Fruit fly (Drosophila melanogaster): ENCODE results near the gene GC1.

Gene GC1

dm6 chr3R:11962739-11963214, 4.7 kb upstream of the GC1 start, which contains the start of the genes CG3281 and aurA (continued):
- TF ChIP-seq sens-2 (GFP tag; IDR thresholded peaks at IDR 0.05) (no peak), nmo (GFP tag; optimal IDR thresholded peaks at IDR 0.05) (peak; percentile 88), emc (GFP tag; optimal IDR thresholded peaks at IDR 0.05) (peak; percentile 73), disco-r (GFP tag; optimal IDR thresholded peaks at IDR 0.05) (peak; percentile 42), Ets65A (GFP tag) (peak; percentile 96), CG9932 (GFP tag; IDR thresholded peaks at IDR 0.05) (peak; percentile 87), wdn (GFP tag; IDR thresholded peaks at IDR 0.05) (0 out of 2 replicates have a peak, but pooled peaks have one; percentile 46), CG7357 (GFP tag; IDR thresholded peaks at IDR 0.05) (peak; percentile 59; the same call in 1 of the 3 replicates), CG2678 (tag; optimal IDR thresholded peaks at IDR 0.05) (peak; percentile 76), CG12236 (GFP tag; optimal IDR thresholded peaks at IDR 0.05) (peak; percentile 20), CG8478 (optimal IDR thresholded peaks at IDR 0.05) (no peak), CG7372 (GFP tag; IDR thresholded peaks at IDR 0.05) (peak; percentile 58), gsb (GFP tag; IDR thresholded peaks at IDR 0.05) (no peak), Atf-2 (GFP tag; optimal IDR thresholded peaks at IDR 0.05) (peak; percentile 59), CG2116 (GFP tag; optimal IDR thresholded peaks at IDR 0.05) (peak; percentile 79), Bteb2 (GFP tag; optimal IDR thresholded peaks at IDR 0.05) (peak; percentile 76), Nf-YC (tag; optimal IDR thresholded peaks at IDR 0.05) (peak; percentile 75), CG13775 (GFP tag; optimal IDR thresholded peaks at IDR 0.05) (peak; percentile 77), CG10274 (GFP tag; optimal IDR thresholded peaks at IDR 0.05) (no peak), ara (GFP tag; IDR thresholded peaks at IDR 0.05) (peak; percentile 40; the same call in 1 of the 2 replicates), CG31441 (GFP tag; IDR thresholded peaks at IDR 0.05) (peak; percentile 94), HmgZ (tag; optimal IDR thresholded peaks at IDR 0.05) (peak; percentile 66), cwo (GFP tag; optimal IDR thresholded peaks at IDR 0.05) (no peak), MBD-R2 (GFP tag; IDR thresholded peaks at IDR 0.05) (peak; percentile 71), ATbp (GFP tag; optimal IDR thresholded peaks at IDR 0.05) (no peak), CG7556 (GFP tag; optimal IDR thresholded peaks at IDR 0.05) (peak; percentile 54), sqz (GFP tag; optimal IDR thresholded peaks at IDR 0.05) (peak; percentile 73), CG10654 (GFP tag; optimal IDR thresholded peaks at IDR 0.05) (peak; percentile 61), dmrt11E (tag; optimal IDR thresholded peaks at IDR 0.05) (peak; percentile 66), ato (GFP tag; IDR thresholded peaks at IDR 0.05; ENCODE audit: partially characterized antibody) (peak; percentile 77), CHES-1-like (GFP tag; optimal IDR thresholded peaks at IDR 0.05) (peak; percentile 78), CG3838 (GFP tag; optimal IDR thresholded peaks at IDR 0.05) (peak; percentile 14), chm (GFP tag; IDR thresholded peaks at IDR 0.05) (no peak), CG4730 (GFP tag; IDR thresholded peaks at IDR 0.05) (peak; percentile 36; the same call in 1 of the 2 replicates), bigmax (GFP tag; optimal IDR thresholded peaks at IDR 0.05) (no peak), CoRest (tag; optimal IDR thresholded peaks at IDR 0.05) (peak; percentile 88), Camta (GFP tag; optimal IDR thresholded peaks at IDR 0.05) (peak; percentile 69), bbx (GFP tag; IDR thresholded peaks at IDR 0.05; ENCODE audit: partially characterized antibody) (peak; percentile 92), eyg (GFP tag; optimal IDR thresholded peaks at IDR 0.05) (peak; percentile 38), Sox100B (GFP tag; optimal IDR thresholded peaks at IDR 0.05) (no peak), Sry-δ (GFP tag; optimal IDR thresholded peaks at IDR 0.05) (peak; percentile 97), CG14860 (GFP tag; IDR thresholded peaks at IDR 0.05; ENCODE audit: partially characterized antibody) (peak; percentile 96), CG16779 (GFP tag; IDR thresholded peaks at IDR 0.05) (no peak), CG13123 (GFP tag; optimal IDR thresholded peaks at IDR 0.05) (peak; percentile 60), CG9609 (GFP tag; optimal IDR thresholded peaks at IDR 0.05) (peak; percentile 78), CG1233 (GFP tag; optimal IDR thresholded peaks at IDR 0.05) (peak; percentile 45), mld (GFP tag; IDR thresholded peaks at IDR 0.05; ENCODE audit: partially characterized antibody) (peak; percentile 83; the same call in 2 of the 3 replicates), CG32772 (GFP tag; IDR thresholded peaks at IDR 0.05) (0 out of 2 replicates have a peak, but pooled peaks have one; percentile 31), caup (GFP tag; optimal IDR thresholded peaks at IDR 0.05; ENCODE audit: severe bottlenecking) (no peak), Eip74EF (GFP tag; optimal IDR thresholded peaks at IDR 0.05) (no peak), Deaf1 (tag; optimal IDR thresholded peaks at IDR 0.05) (no peak)
